Fruit fly (Drosophila melanogaster): ENCODE data around the gene eIF1A.
A peak's percentile ranks its signal among the peaks of the same experiment; 100 is the strongest.

eIF1A gene

DNA sequence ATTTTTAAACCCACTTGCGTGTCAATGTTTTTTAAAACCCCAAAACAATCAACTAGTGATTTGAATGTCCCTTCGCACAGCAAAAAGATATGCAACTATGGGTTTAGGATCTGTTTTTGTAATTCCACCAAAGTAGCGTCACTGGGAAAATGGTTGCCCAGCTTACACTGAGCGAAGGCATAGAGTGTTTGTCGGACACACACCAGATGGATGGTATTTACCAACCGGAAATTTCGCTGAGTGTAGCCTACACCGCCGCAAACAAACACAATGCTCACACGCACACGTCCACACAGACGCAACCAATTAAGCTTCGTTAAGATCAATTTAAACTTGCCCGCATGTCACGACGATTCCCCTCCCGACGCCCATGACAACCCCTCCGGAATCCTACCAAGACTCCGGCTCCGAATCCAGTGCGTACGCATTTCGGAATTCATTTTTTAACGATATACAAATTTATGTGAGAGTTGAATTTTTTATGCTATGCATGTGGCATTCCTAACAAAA is 45.7 kb upstream of the eIF1A start (continued):
- TF ChIP-seq row (GFP tag; IDR thresholded peaks at IDR 0.05) = peak; percentile 43; the same call in 1 of the 3 replicates
- TF ChIP-seq Hmx (GFP tag; optimal IDR thresholded peaks at IDR 0.05) = no peak
- no peak for TF ChIP-seq CG13287 (GFP tag; IDR thresholded peaks at IDR 0.05; ENCODE audit: partially characterized antibody)
- TF ChIP-seq Xrp1 (GFP tag; IDR thresholded peaks at IDR 0.05) = 0 out of 2 replicates have a peak, but pooled peaks have one; percentile 18
- no peak for TF ChIP-seq PHDP (tag; optimal IDR thresholded peaks at IDR 0.05)
- TF ChIP-seq oc (tag; optimal IDR thresholded peaks at IDR 0.05) = no peak
- TF ChIP-seq jumu (GFP tag; optimal IDR thresholded peaks at IDR 0.05) = no peak
- TF ChIP-seq vvl (GFP tag; IDR thresholded peaks at IDR 0.05) = peak; percentile 31; the same call in 1 of the 2 replicates
- TF ChIP-seq Nf-YA (GFP tag; IDR thresholded peaks at IDR 0.05) = 0 out of 2 replicates have a peak, but pooled peaks have one; percentile 23
- no peak for TF ChIP-seq pzg (GFP tag; optimal IDR thresholded peaks at IDR 0.05)
- peak; percentile 6 for TF ChIP-seq mam (GFP tag; optimal IDR thresholded peaks at IDR 0.05)
- TF ChIP-seq Ada2b (GFP tag; IDR thresholded peaks at IDR 0.05) = 0 out of 2 replicates have a peak, but pooled peaks have one; percentile 6
- TF ChIP-seq tll (GFP tag; optimal IDR thresholded peaks at IDR 0.05) = no peak
- TF ChIP-seq Hmr (GFP tag; optimal IDR thresholded peaks at IDR 0.05) = no peak
- no peak for TF ChIP-seq CG42726 (GFP tag; IDR thresholded peaks at IDR 0.05; ENCODE audit: partially characterized antibody)
- TF ChIP-seq Trl (optimal IDR thresholded peaks at IDR 0.05) = no peak
- TF ChIP-seq Trl (GFP tag; optimal IDR thresholded peaks at IDR 0.05) = no peak
- no peak for TF ChIP-seq CG12942 (GFP tag; optimal IDR thresholded peaks at IDR 0.05)
- TF ChIP-seq tgo (GFP tag; IDR thresholded peaks at IDR 0.05) = no peak
- 0 out of 2 replicates have a peak, but pooled peaks have one; percentile 21 for TF ChIP-seq ranshi (GFP tag; IDR thresholded peaks at IDR 0.05)

DNA sequence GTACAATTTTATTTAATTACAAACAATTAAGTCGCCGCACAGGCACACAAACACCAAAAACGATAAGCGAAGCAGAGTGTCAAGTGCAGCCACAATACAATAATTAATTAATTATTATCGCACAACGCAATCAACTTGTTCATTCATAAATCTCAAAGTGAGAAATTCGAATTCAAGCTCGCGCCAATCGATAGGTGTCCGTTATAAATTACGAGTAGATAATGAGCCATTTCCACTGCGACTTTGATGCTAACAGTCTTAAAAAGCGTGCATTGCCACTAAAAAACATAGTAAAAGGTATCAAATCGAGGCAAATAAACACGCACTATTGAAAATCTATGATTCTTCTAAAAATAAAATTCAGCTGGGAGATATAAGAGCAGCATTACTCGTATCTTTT is 44.2 kb upstream of the eIF1A start:
- TF ChIP-seq CG9876 (GFP tag; optimal IDR thresholded peaks at IDR 0.05) (no peak), org-1 (GFP tag; optimal IDR thresholded peaks at IDR 0.05) (no peak), CG17361 (GFP tag; IDR thresholded peaks at IDR 0.05) (no peak), ro (GFP tag; IDR thresholded peaks at IDR 0.05) (no peak), CG12391 (tag; optimal IDR thresholded peaks at IDR 0.05) (no peak), CG13287 (GFP tag; IDR thresholded peaks at IDR 0.05; ENCODE audit: partially characterized antibody) (peak; percentile 43; the same call in 1 of the 2 replicates), CG10462 (GFP tag; optimal IDR thresholded peaks at IDR 0.05) (no peak), CG6175 (GFP tag; IDR thresholded peaks at IDR 0.05) (no peak), NFAT (GFP tag; IDR thresholded peaks at IDR 0.05) (no peak), Oli (tag; optimal IDR thresholded peaks at IDR 0.05) (no peak), CG15011 (GFP tag; optimal IDR thresholded peaks at IDR 0.05) (no peak), CG18011 (GFP tag; optimal IDR thresholded peaks at IDR 0.05) (no peak), Hmx (GFP tag; optimal IDR thresholded peaks at IDR 0.05) (no peak), Dad (GFP tag; optimal IDR thresholded peaks at IDR 0.05) (no peak), Dref (GFP tag; IDR thresholded peaks at IDR 0.05) (peak; percentile 46; the same call in 1 of the 2 replicates), sna (GFP tag; IDR thresholded peaks at IDR 0.05; ENCODE audit: partially characterized antibody) (no peak), CG6813 (GFP tag; optimal IDR thresholded peaks at IDR 0.05) (no peak), CG2889 (GFP tag; IDR thresholded peaks at IDR 0.05) (no peak), Taf1 (GFP tag; IDR thresholded peaks at IDR 0.05) (no peak), Hsf (GFP tag; optimal IDR thresholded peaks at IDR 0.05) (no peak), BEAF-32 (GFP tag; optimal IDR thresholded peaks at IDR 0.05) (peak; percentile 41), CG7839 (tag; optimal IDR thresholded peaks at IDR 0.05) (no peak), Lim3 (GFP tag; IDR thresholded peaks at IDR 0.05) (no peak), fd3F (GFP tag; optimal IDR thresholded peaks at IDR 0.05) (no peak), gsb (GFP tag; IDR thresholded peaks at IDR 0.05) (no peak), CG3726 (GFP tag; IDR thresholded peaks at IDR 0.05) (no peak), rib (GFP tag; IDR thresholded peaks at IDR 0.05) (no peak), CG16815 (GFP tag; optimal IDR thresholded peaks at IDR 0.05) (no peak), hb (GFP tag; IDR thresholded peaks at IDR 0.05; ENCODE audit: partially characterized antibody) (no peak), Spps (tag; optimal IDR thresholded peaks at IDR 0.05) (no peak), CG1529 (GFP tag; optimal IDR thresholded peaks at IDR 0.05) (no peak), sug (tag; optimal IDR thresholded peaks at IDR 0.05) (no peak), CG5180 (GFP tag; optimal IDR thresholded peaks at IDR 0.05) (no peak)
